Fruit fly (Drosophila melanogaster) S2 (cell line): ENCODE measurements around the gene CG42307.

ENCODE experiments used
- CG8478 ChIP-seq: fragments of >200 bp; optimal IDR thresholded peaks from 2 replicates; lab custom pipeline; 2018
- CTCF ChIP-seq, 2 experiments: fragments of >200 bp; optimal IDR thresholded peaks; 2 replicates each; lab custom pipeline; 2018

Gene CG42307

DNA sequence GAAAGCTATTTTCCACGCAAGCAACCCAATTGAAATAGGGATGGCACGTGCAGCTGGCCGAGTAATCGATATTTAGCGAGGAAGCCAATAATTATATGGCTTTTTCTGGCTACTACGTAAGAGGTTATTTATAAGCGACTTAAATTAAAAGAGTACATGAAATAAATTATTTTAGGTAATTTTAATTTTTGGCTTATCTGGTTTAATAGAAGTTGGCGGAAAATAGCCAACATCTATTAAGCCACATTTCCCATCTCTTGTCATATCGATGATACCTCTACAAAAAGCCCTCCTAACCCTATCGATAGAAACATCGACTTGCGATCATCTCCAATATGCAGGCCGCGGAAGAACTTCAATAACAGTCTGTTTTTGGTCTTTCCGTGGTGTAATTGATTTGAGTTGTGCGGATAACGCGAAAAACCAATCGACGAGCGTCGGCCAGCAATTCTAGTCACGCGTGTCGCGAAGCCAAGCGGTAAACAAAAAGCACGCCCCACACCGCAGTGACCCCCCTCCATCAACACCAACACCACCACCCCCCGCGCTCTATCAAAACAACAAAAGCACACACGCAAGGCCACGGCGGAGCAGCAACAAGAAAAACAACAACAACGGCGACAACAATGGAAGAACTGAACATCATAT lies 19.2 kb downstream of the CG42307 start, which contains the start of the genes Srp19 and qm:
TSS of gene Srp19 (minus strand) at position 51 of the 648 bp plus-strand sequence.
TSS of gene qm (plus strand) at position 330 of the 648 bp plus-strand sequence.
- no peak for TF ChIP-seq CG8478
- TF ChIP-seq CTCF (optimal IDR thresholded peaks at IDR 0.05; lab: Kevin White, UChicago), result no peak

DNA sequence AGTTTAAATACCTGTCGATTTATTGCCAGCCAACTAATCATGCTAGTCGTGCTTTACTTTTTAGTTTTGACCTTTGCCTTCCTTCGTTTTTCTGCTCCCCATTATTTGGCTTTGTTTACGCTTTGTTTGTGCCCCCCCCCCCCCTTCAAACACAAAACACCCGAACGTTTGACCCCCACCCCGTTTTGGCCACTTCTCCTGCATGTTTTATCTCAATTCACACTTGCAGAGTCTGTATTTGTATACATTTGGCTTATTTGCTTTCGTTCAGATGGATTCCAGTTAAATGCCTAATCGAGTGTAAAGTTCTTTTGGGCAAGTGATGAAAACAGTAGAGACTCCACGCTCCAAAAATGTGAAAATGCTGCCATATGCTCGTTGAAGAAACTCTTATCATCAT lies 20.4 kb downstream of the CG42307 start:
- no peak for TF ChIP-seq CTCF (optimal IDR thresholded peaks at IDR 0.05; lab: Kevin White, UChicago)
- TF ChIP-seq CG8478, result no peak

DNA sequence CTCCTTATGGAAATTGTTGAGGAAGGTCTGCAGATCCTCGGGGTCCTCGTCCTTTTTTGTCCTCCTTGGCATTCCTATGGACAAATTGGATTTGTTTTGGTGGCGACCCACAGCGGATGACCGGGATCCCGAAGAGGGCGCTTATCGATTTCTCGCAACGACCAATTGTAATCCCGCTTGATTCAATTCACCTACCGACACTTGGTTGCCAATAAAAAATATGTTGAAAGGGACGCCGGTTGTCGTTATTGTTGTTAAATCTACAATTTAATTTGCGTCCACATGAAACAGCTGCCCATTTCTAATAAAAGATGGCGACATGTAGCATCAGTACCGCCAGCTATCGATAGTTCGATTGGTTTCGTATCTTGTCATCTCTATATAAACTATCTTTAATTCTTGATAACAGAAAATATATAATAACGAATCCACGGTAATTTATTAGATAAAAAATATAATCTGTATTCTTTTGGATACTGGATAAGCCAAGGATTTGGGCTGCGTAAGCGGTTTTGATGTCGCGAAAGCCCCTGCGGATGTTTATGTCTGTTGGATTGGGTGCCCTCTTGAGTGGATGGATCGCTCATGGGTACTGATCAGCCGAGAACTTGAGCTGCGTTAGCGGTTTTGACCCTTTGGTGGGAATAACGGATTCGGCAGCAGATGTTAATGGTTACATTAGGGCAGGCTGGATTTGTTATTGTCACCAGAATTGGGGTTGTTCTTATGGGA lies 27.6 kb downstream of the CG42307 start, which contains the start of gene CTCF:
TSS of gene CTCF (minus strand) at position 328 of the 732 bp plus-strand sequence.
- TF ChIP-seq CG8478 (no peak), CTCF (optimal IDR thresholded peaks at IDR 0.05; lab: Kevin White, UChicago) (peak; percentile 85 to 93)

DNA sequence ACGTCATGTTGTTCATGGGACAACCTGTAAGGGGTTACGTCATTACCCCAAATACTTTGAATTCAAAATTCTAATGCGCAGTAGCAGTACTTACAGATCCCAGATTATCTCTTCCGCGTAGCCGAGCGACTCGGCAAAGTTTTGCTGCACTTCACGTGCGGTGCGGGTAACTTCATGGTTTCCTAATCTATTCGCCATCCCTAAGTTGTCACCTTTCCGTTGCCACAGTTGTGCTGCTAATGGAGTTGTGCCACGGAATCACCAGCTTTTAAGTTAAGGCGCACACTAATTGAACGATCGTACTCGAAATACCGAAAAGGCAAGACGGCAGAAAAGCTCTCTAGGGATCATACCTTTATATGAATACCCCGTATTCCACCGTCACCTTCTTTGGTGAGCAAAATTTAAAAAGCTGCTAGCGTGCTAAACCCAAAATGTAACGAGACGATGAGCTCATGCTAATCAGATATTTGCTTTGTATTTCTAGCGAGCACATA lies 30.9 kb downstream of the CG42307 start, which contains the start of gene pst:
TSS of gene pst (minus strand) at position 437 of the 497 bp plus-strand sequence.
- TF ChIP-seq CG8478 (no peak), CTCF (optimal IDR thresholded peaks at IDR 0.05; lab: Kevin White, UChicago) (no peak)

DNA sequence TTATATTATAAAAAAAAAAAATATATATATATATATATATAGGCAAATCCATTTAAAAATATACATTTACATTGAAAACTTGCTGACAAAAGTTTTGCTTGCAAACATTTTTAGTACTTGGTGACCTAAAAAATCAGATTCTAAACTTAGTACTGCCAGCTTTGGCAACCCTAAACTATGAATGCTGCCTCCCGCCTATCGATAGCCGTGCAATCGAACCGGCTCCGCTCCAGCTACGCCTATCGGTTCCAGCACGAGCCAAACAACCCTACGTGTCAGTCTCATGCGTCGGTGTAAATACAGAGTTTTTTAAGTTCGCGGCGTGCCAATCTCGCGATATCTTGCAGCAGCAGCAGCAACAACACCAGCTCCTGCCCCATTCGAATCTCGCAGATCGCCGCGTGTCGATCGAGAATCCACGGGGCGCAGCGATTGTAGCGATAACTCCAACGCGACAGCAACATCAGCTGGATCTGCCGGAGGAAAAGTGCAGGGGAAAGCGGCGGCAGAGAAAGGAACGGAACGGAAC lies 31.5 kb downstream of the CG42307 start, which contains the start of gene Sec63:
TSS of gene Sec63 (plus strand) at position 238 of the 529 bp plus-strand sequence.
- no peak for TF ChIP-seq CG8478
- peak; percentile 16 to 40 for TF ChIP-seq CTCF (optimal IDR thresholded peaks at IDR 0.05; lab: Kevin White, UChicago)

DNA sequence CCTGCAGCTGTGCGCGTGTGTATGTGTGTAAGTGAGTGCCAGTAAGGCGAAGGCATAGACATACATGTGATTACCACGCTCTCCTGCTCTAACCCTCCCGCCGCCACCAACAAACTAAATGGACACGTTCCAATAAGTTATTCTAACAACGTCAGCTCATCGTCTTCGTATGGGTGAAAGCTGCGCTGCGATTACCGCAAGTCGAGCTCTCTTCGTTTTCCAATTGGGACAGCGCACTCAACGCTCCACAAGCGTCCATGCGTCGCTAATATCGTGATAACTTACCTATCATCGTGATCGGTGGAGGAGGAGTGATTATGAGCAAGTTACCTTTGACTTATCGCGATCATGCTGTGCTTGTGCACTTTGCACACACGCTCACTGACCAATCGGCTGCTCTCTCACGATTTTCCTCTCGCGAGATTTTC lies 32.2 kb downstream of the CG42307 start:
- no peak for TF ChIP-seq CTCF (optimal IDR thresholded peaks at IDR 0.05; lab: Kevin White, UChicago)
- TF ChIP-seq CG8478, result no peak

DNA sequence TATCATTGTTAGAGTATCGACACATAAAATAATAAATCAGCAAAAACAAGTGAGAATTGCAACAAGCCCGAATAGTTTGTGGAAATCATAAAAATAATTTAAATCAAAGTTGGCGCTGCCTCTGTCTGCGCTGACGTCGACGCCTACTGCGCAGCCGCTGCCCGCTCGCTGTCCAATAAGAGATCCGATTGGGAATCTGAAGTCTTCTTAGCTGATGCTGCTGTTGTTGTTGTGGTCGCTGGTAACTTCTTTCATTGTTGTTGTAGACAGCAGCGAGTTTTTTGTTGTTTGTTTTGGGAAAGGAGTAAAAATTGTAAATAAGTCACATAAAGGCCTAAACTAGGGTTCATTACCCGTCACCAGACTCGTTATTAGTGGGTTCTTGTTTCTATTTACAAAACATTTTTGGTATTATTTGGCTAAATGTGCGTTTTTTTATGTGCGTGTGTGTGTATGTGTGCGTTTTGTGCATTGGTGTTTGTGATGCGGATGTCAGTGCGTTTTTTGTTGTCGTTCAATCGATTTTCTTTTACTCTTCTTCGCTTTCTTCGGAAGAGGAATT lies 35.9 kb downstream of the CG42307 start:
- TF ChIP-seq CTCF (optimal IDR thresholded peaks at IDR 0.05; lab: Kevin White, UChicago) (no peak), CG8478 (no peak)

DNA sequence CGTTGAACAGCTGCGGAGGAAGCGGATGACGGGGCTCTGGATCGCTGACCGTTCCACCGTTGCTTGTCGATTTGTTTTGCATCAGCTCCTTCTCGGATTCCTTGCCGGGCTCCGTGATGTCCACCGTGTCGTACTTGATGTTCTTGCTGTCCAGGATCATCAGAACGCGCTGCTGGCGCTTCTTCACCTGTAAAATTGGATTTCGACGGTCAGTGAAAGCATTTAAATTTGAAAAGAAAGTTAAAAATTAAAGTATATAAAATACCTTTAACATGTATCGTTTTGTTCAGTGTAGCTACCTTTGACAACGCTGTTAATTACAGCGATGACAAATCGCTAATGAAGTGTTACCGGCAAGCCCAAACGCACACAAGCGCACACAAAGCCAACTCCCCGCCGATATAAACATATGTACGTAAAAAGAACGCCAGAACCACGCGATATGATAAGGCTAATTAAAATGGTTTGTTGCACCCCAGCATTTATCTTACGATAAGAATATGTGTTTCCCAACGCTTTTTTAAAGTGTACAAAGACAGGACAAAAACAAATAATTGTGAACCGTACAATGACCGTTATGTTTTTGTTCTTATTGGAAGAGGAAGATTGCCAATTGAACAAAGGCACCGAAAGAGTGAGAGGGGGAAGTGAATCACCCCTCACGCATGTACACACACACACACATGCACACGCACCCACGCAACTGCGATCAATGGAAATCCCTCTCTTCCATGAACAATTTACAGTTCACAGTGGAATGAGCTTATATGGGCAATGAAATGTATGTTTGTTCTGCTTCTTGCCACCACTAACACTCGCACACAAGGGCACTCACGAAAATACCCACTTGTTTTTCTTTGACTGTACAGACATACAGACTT lies 39.1 kb downstream of the CG42307 start:
- TF ChIP-seq CG8478, result no peak
- no peak for TF ChIP-seq CTCF (optimal IDR thresholded peaks at IDR 0.05; lab: Kevin White, UChicago)

DNA sequence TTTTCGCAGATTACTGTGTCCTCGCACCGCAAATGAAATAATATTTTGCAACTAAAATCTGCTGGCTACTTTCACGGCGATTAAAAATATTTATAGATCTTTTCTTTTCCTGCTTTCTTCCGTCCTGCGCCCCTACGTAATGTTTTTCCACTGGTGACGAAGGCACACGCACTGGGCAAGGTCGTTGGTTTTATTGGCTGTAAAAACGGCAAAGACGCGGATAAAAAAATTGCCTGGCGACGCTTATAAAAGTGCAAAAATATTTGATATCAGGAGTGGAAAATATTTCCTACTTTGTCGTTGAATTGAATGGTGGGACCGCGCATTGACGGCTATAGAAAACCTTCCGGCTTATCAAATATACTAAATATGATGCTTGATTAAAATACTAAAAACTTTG lies 40.0 kb downstream of the CG42307 start, which contains the start of gene Sh3beta:
TSS of gene Sh3beta (minus strand) at position 327 of the 400 bp plus-strand sequence.
- TF ChIP-seq CG8478 (no peak), CTCF (optimal IDR thresholded peaks at IDR 0.05; lab: Kevin White, UChicago) (no peak)

DNA sequence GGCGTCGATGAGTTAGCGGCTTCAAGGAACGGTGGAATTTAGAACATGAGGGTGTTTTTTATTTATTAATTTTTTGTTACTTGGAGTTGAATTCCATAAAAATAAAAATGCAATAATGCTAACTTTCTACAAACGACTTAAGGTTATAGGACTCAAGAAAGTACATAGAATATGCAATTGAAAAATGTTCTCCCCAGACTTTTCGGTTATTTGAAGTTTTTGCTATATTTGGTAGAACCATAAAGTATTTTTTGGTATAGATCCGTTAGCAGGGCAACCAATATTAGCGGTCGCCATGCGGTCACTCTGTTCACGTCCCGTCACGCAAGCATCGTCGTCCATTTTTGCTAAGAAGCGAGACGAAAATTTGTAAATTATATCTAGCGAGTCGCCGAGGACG lies 40.6 kb downstream of the CG42307 start, which contains the start of gene akirin:
TSS of gene akirin (plus strand) at position 301 of the 400 bp plus-strand sequence.
- TF ChIP-seq CG8478 (no peak), CTCF (optimal IDR thresholded peaks at IDR 0.05; lab: Kevin White, UChicago) (no peak)

DNA sequence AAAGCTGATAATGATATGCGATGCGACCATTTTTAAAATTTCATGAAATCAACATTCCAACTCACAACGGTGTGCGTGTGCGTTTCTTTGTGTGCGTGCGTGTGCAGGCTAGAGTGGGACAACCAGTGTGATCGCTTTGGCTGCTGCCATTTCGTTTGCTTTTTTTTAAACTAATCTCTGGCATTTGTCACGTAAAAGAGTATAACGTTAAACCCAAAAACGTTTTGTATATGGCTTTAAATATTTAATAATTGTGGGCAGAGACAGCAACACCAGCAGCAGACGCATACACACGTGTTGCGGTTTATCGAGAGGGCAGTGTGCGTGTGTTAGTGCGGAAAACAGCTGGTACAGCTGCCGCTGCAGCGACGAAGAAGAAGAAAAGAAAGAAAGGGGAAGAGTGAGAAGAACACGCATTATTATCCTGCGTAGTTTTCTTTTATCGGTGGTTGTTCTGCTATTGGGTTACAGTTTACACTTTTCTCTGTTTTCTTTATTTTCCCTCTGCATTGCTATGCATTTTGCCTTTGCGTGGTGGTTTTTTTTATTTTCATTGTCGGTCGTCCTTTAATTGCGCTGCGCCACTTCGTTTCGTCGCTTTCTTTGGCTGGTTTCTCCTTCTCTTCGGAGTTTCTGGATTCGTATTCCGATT lies 41.4 kb downstream of the CG42307 start:
- TF ChIP-seq CG8478, result no peak
- TF ChIP-seq CTCF (optimal IDR thresholded peaks at IDR 0.05; lab: Kevin White, UChicago), result no peak

DNA sequence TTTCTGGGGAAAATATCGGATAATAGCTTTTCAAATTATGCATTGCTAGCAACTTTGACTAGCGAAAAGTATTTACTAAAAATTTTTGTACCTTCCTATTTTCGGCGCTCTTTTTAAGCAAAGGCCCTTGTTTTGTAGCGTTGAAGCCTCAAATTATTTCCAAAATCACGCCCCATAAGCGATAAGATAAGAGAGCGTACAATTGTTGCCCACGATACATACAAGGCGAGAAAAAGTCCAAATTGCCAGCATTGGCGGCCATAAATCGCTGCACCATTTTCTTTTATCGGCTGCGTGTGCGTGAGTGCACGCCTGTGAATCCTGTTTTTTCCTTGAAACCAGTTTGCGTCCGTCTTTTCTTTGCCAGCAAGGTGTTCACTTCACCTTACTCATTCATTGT lies 42.4 kb downstream of the CG42307 start:
- TF ChIP-seq CG8478 (no peak), CTCF (optimal IDR thresholded peaks at IDR 0.05; lab: Kevin White, UChicago) (peak in 1 of 2 experiments; percentile 13)

DNA sequence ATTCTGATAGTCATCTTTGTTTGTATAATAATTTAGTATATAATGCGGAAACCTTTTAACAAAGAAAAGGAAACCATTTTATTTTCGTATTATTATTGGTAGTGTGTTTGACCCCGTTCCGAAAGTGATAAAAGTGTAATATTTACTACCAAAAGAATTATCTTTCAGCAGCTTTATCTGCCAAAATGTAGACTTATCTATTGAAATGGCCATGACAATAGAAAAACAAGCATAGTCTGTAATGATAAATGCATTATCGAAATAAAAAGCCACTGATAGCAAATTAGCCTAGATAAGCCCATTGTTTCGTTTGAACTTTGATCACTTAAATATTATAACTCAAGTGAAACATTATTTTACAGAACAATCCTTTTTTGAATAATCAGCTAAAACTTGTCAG lies 47.2 kb downstream of the CG42307 start:
- no peak for TF ChIP-seq CG8478
- no peak for TF ChIP-seq CTCF (optimal IDR thresholded peaks at IDR 0.05; lab: Kevin White, UChicago)

DNA sequence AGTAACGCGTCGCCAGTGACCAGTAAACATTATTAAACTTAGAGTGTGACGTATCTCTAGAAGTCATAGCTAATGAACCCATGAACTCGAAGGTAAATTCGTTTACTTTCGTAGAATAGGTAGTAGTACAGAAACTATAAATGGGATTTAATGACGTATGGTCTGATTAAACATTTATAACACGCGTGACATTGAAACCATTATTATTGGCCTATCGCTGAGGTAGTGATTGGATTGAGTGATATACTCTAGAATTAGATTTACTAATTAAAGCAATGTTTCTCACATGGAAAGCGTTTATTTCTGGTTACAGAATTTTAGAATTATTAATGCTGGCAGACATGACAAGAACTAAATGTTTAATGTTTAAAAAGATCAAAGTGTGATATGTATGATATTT lies 47.9 kb downstream of the CG42307 start:
- TF ChIP-seq CG8478, result no peak
- TF ChIP-seq CTCF (optimal IDR thresholded peaks at IDR 0.05; lab: Kevin White, UChicago), result no peak
